Fruit fly (Drosophila melanogaster): ENCODE data around the gene CG11760.

- TF ChIP-seq pan (optimal IDR thresholded peaks at IDR 0.05) (no peak), CG8478 (optimal IDR thresholded peaks at IDR 0.05) (no peak), psq (optimal IDR thresholded peaks at IDR 0.05) (no peak), usp (GFP tag; optimal IDR thresholded peaks at IDR 0.05) (no peak), EcR (GFP tag; optimal IDR thresholded peaks at IDR 0.05) (no peak), Dll (optimal IDR thresholded peaks at IDR 0.05) (no peak)
These were observed 24.7 kb upstream of the CG11760 start for dm6 chr3R:8694110-8694826.

Data from whole organism.